Worm (Caenorhabditis elegans) whole organism, mixed stage, embryonic: ENCODE measurements around the gene C28H8.5.

Source experiments
- M03D4.4 ChIP-seq: sonication (generic microtip); optimal IDR thresholded peaks from 2 replicates; lab custom pipeline; 2017; ENCODE audit warnings: mild to moderate bottlenecking, missing genetic modification characterization, missing compliant biosample characterization
- bed-3 ChIP-seq: fragments of 200-800 bp; sonication (Bioruptor generic); optimal IDR thresholded peaks from 3 replicates; lab custom pipeline; 2018; ENCODE audit warnings: mild to moderate bottlenecking, missing genetic modification characterization, moderate library complexity, missing compliant biosample characterization
- blmp-1 ChIP-seq: fragments of 150-350 bp; optimal IDR thresholded peaks from 2 replicates; lab custom pipeline; 2014; ENCODE audit warnings: missing biosample characterization, missing genetic modification characterization
- ceh-39 ChIP-seq: fragments of 150-350 bp; optimal IDR thresholded peaks from 2 replicates; lab custom pipeline; 2014; ENCODE audit warnings: missing biosample characterization, missing genetic modification characterization
- ceh-43 ChIP-seq: fragments of 200-800 bp; sonication (Bioruptor generic); optimal IDR thresholded peaks from 2 replicates; lab custom pipeline; 2018; ENCODE audit warnings: mild to moderate bottlenecking, missing genetic modification characterization, moderate library complexity, missing compliant biosample characterization
- ceh-83 ChIP-seq: fragments of 200-800 bp; sonication (Bioruptor generic); optimal IDR thresholded peaks from 2 replicates; lab custom pipeline; 2018; ENCODE audit warnings: mild to moderate bottlenecking, missing genetic modification characterization, missing compliant biosample characterization
- cnd-1 ChIP-seq: fragments of 200-800 bp; sonication (Bioruptor generic); optimal IDR thresholded peaks from 2 replicates; lab custom pipeline; 2018; ENCODE audit warnings: mild to moderate bottlenecking, missing genetic modification characterization, missing compliant biosample characterization
- drap-1 ChIP-seq: fragments of 200-800 bp; sonication (Bioruptor generic); optimal IDR thresholded peaks from 3 replicates; lab custom pipeline; 2018; ENCODE audit warnings: mild to moderate bottlenecking, missing genetic modification characterization, missing compliant biosample characterization
- elt-1 ChIP-seq: sonication (generic microtip); optimal IDR thresholded peaks from 2 replicates; lab custom pipeline; 2017; ENCODE audit warnings: missing genetic modification characterization, mild to moderate bottlenecking, missing compliant biosample characterization, antibody characterized with exemption, moderate library complexity, borderline replicate concordance; ENCODE audit not compliant: insufficient read depth
- elt-3 ChIP-seq: fragments of 150-350 bp; optimal IDR thresholded peaks from 2 replicates; lab custom pipeline; 2014; ENCODE audit warnings: missing biosample characterization, missing genetic modification characterization
- flh-1 ChIP-seq: fragments of 200-800 bp; sonication (Bioruptor generic); optimal IDR thresholded peaks from 2 replicates; lab custom pipeline; 2018; ENCODE audit warnings: mild to moderate bottlenecking, missing genetic modification characterization, moderate library complexity, missing compliant biosample characterization
- ham-2 ChIP-seq: fragments of 200-800 bp; sonication (Bioruptor generic); optimal IDR thresholded peaks from 2 replicates; lab custom pipeline; 2018; ENCODE audit warnings: mild to moderate bottlenecking, missing genetic modification characterization, missing compliant biosample characterization
- hlh-1 ChIP-seq: fragments of 150-350 bp; optimal IDR thresholded peaks from 2 replicates; lab custom pipeline; 2014; ENCODE audit warnings: missing biosample characterization, missing genetic modification reagents, missing genetic modification characterization
- lin-13 ChIP-seq: fragments of 150-350 bp; optimal IDR thresholded peaks from 2 replicates; lab custom pipeline; 2014; ENCODE audit warnings: missing biosample characterization, missing genetic modification characterization
- lsy-2 ChIP-seq: fragments of 150-350 bp; optimal IDR thresholded peaks from 2 replicates; lab custom pipeline; 2014; ENCODE audit warnings: missing biosample characterization, missing genetic modification characterization
- mab-5 ChIP-seq: fragments of 150-350 bp; optimal IDR thresholded peaks from 2 replicates; lab custom pipeline; 2014; ENCODE audit warnings: missing biosample characterization, missing genetic modification characterization
- mep-1 ChIP-seq: fragments of 150-350 bp; optimal IDR thresholded peaks from 2 replicates; lab custom pipeline; 2017; ENCODE audit warnings: missing biosample characterization, missing genetic modification reagents, missing genetic modification characterization, inconsistent platforms
- mls-2 ChIP-seq: sonication (generic microtip); optimal IDR thresholded peaks from 2 replicates; lab custom pipeline; 2016; ENCODE audit warnings: mild to moderate bottlenecking, missing genetic modification characterization, moderate library complexity, missing compliant biosample characterization
- nhr-12 ChIP-seq: fragments of 150-350 bp; optimal IDR thresholded peaks from 2 replicates; lab custom pipeline; 2014; ENCODE audit warnings: missing biosample characterization, missing genetic modification characterization
- nhr-2 ChIP-seq: fragments of 150-350 bp; optimal IDR thresholded peaks from 2 replicates; lab custom pipeline; 2014; ENCODE audit warnings: missing biosample characterization, missing genetic modification characterization
- nhr-28 ChIP-seq: fragments of 150-350 bp; optimal IDR thresholded peaks from 2 replicates; lab custom pipeline; 2014; ENCODE audit warnings: missing biosample characterization, missing genetic modification characterization
- nhr-76 ChIP-seq: sonication (generic microtip); optimal IDR thresholded peaks from 2 replicates; lab custom pipeline; 2017; ENCODE audit warnings: missing biosample characterization, missing genetic modification characterization
- pha-4 ChIP-seq: fragments of 150-350 bp; optimal IDR thresholded peaks from 2 replicates; lab custom pipeline; 2018; ENCODE audit warnings: missing biosample characterization, missing genetic modification reagents, missing genetic modification characterization
- sem-2 ChIP-seq: fragments of 200-800 bp; sonication (Bioruptor generic); optimal IDR thresholded peaks from 2 replicates; lab custom pipeline; 2018; ENCODE audit warnings: mild to moderate bottlenecking, missing genetic modification characterization, missing compliant biosample characterization
- snpc-4 ChIP-seq: fragments of 150-350 bp; optimal IDR thresholded peaks from 2 replicates; lab custom pipeline; 2014; ENCODE audit warnings: missing biosample characterization, missing genetic modification characterization
- sptf-1 ChIP-seq: sonication (generic microtip); optimal IDR thresholded peaks from 2 replicates; lab custom pipeline; 2017; ENCODE audit warnings: mild to moderate bottlenecking, missing genetic modification characterization, moderate library complexity, missing compliant biosample characterization
- tbx-8 ChIP-seq: fragments of 200-800 bp; sonication (Bioruptor generic); optimal IDR thresholded peaks from 2 replicates; lab custom pipeline; 2018; ENCODE audit warnings: mild to moderate bottlenecking, missing genetic modification characterization, moderate library complexity, missing compliant biosample characterization
- unc-120 ChIP-seq: sonication (generic microtip); optimal IDR thresholded peaks from 2 replicates; lab custom pipeline; 2017; ENCODE audit warnings: missing genetic modification characterization, missing compliant biosample characterization; ENCODE audit not compliant: poor library complexity, severe bottlenecking
- unc-39 ChIP-seq: fragments of 150-350 bp; optimal IDR thresholded peaks from 2 replicates; lab custom pipeline; 2014; ENCODE audit warnings: missing biosample characterization, missing genetic modification characterization
- unc-62 ChIP-seq: fragments of 150-350 bp; optimal IDR thresholded peaks from 2 replicates; lab custom pipeline; 2014; ENCODE audit warnings: missing biosample characterization, missing genetic modification reagents, missing genetic modification characterization

The C28H8.5 gene

DNA sequence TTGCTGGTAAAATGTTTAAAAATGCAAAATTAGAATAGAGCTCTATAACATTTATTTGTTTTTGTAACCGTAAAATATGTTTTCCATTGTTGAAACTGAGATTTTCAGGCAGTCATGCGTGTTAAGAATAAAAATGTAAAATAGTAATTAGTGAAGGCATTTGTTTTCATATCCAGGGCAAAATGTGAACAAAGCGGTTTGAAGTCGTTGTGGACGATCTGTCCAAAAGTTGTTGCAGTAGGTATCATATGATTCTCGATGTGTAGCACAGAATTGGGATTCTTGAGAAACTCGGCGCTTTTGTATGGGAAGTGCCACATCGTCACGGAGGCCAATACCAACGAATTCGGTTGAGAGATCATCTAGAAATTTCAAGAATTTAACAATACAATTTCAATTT lies 1.8 kb upstream of the C28H8.5 start:
- TF ChIP-seq sem-2 (GFP tag; lab: Kevin White, UChicago) (no peak), ham-2 (GFP tag; lab: Kevin White, UChicago) (no peak), mab-5 (tag; lab: Kevin White, UChicago) (no peak), bed-3 (no peak), drap-1 (GFP tag; lab: Kevin White, UChicago) (no peak), sptf-1 (tag; lab: Kevin White, UChicago) (no peak), flh-1 (GFP tag; lab: Kevin White, UChicago) (no peak)

DNA sequence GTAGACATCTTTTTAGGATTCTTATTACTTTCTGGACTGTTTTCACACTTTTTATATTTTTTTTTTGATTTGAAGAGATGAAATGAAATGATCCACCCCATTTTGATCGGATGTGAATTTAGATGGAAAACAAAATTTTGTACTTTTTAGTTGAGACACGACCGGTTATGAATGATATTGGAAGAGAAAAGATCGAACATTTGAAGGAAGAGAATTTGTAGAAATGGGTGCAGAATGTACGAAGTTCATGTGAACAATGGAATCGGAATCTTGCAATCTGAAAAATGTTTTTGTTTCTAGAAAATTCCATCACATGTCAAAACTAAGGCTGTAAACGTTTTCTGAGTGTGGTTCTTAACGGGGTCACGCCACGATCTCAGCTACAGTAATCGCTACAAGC lies 1.3 kb upstream of the C28H8.5 start, which contains the start of gene F01F1.14:
Gene F01F1.14 (minus strand): TSS at position 101 of the 400 bp plus-strand sequence.
- TF ChIP-seq lin-13 (tag; lab: Kevin White, UChicago) (no peak), mep-1 (no peak), mls-2 (no peak), mab-5 (tag; lab: Kevin White, UChicago) (no peak), cnd-1 (no peak), elt-1 (no peak), nhr-28 (tag; lab: Kevin White, UChicago) (no peak), lsy-2 (tag; lab: Kevin White, UChicago) (no peak), nhr-76 (tag; lab: Kevin White, UChicago) (no peak), unc-39 (no peak), unc-62 (GFP tag; lab: Kevin White, UChicago) (no peak)

ce11 chrIII:5883517-5883916 lies 590 bp upstream of the C28H8.5 start:
- TF ChIP-seq cnd-1: no peak
- no peak for TF ChIP-seq elt-3
- TF ChIP-seq ceh-83 (GFP tag; lab: Kevin White, UChicago): no peak
- no peak for TF ChIP-seq drap-1 (GFP tag; lab: Kevin White, UChicago)
- no peak for TF ChIP-seq ceh-43
- no peak for TF ChIP-seq lsy-2 (tag; lab: Kevin White, UChicago)
- TF ChIP-seq, all 35 proteins: peak for 0

- TF ChIP-seq bed-3 (no peak), sem-2 (GFP tag; lab: Kevin White, UChicago) (no peak)
Measured at ce11 chrIII:5884459-5884858, 352 bp downstream of the C28H8.5 start.

- TF ChIP-seq mep-1: no peak
- no peak for TF ChIP-seq sem-2 (GFP tag; lab: Kevin White, UChicago)
- TF ChIP-seq pha-4 (tag; lab: Kevin White, UChicago): no peak
- no peak for TF ChIP-seq M03D4.4 (tag; lab: Kevin White, UChicago)
- TF ChIP-seq unc-120 (tag; lab: Kevin White, UChicago): no peak
- TF ChIP-seq lsy-2 (tag; lab: Kevin White, UChicago): no peak
- no peak for TF ChIP-seq blmp-1
- TF ChIP-seq bed-3: no peak
- TF ChIP-seq nhr-12: no peak
- TF ChIP-seq hlh-1 (tag; lab: Kevin White, UChicago): no peak
- TF ChIP-seq elt-1: no peak
- no peak for TF ChIP-seq ceh-39 (tag; lab: Kevin White, UChicago)
- TF ChIP-seq nhr-2 (tag; lab: Kevin White, UChicago): no peak
- no peak for TF ChIP-seq tbx-8
Measured at ce11 chrIII:5886893-5887292, 2.8 kb downstream of the C28H8.5 start, which contains the start of gene C28H8.7. C28H8.7 (minus strand) TSS chrIII:5886993.

ce11 chrIII:5888675-5889074 lies 4.6 kb downstream of the C28H8.5 start, which contains the start of gene C28H8.8:
C28H8.8 (minus strand) TSS chrIII:5888775.
- no peak for TF ChIP-seq nhr-76 (tag; lab: Kevin White, UChicago)
- TF ChIP-seq nhr-12: no peak
- TF ChIP-seq snpc-4 (tag; lab: Kevin White, UChicago): no peak
- TF ChIP-seq elt-1: no peak
- no peak for TF ChIP-seq pha-4 (tag; lab: Kevin White, UChicago)
- TF ChIP-seq hlh-1 (tag; lab: Kevin White, UChicago): no peak
